Worm (Caenorhabditis elegans) whole organism, young adult: ENCODE results near the gene C06B3.1.

Experiments
- C06A6.2 ChIP-seq: fragments of 200-800 bp; sonication (Bioruptor generic); conservative IDR thresholded peaks from 2 replicates; pipeline ENCODE4 v1.3.6; 2022; ENCODE audit warnings: missing genetic modification characterization, missing compliant biosample characterization
- T07F8.4 ChIP-seq: sonication (generic microtip); optimal IDR thresholded peaks from 2 replicates; lab custom pipeline; 2016; ENCODE audit warnings: mild to moderate bottlenecking, missing genetic modification characterization, moderate library complexity, missing compliant biosample characterization
- ZK185.1 ChIP-seq: sonication (generic microtip); optimal IDR thresholded peaks from 2 replicates; lab custom pipeline; 2016; ENCODE audit warnings: mild to moderate bottlenecking, missing genetic modification characterization, missing compliant biosample characterization; ENCODE audit not compliant: poor library complexity, severe bottlenecking
- cebp-2 ChIP-seq: fragments of 200-800 bp; sonication (Bioruptor generic); IDR thresholded peaks from 2 replicates; pipeline ENCODE4 v1.3.6; 2022; ENCODE audit warnings: missing genetic modification characterization, missing compliant biosample characterization
- efl-1 ChIP-seq: fragments of 150-350 bp; optimal IDR thresholded peaks from 2 replicates; lab custom pipeline; 2014; ENCODE audit warnings: missing biosample characterization, missing genetic modification reagents, missing genetic modification characterization
- lin-35 ChIP-seq, 3 experiments: fragments of 150-350 bp in 2 of 3; sonication (generic microtip) in 1 of 3; optimal IDR thresholded peaks; 2 replicates each; lab custom pipeline; 2014 to 2018; ENCODE audit warnings: missing biosample characterization in 3 of 3, missing genetic modification characterization in 3 of 3, missing genetic modification reagents in 3 of 3
- madf-10 ChIP-seq: sonication (generic microtip); optimal IDR thresholded peaks from 2 replicates; lab custom pipeline; 2016; ENCODE audit warnings: mild to moderate bottlenecking, missing genetic modification characterization, missing compliant biosample characterization
- nhr-120 ChIP-seq: fragments of 200-800 bp; sonication (Bioruptor generic); IDR thresholded peaks from 2 replicates; pipeline ENCODE4 v1.3.6; 2022; ENCODE audit warnings: missing genetic modification characterization, missing compliant biosample characterization
- pha-4 ChIP-seq: fragments of 150-350 bp; sonication (generic microtip); optimal IDR thresholded peaks from 2 replicates; lab custom pipeline; 2014; ENCODE audit warnings: missing biosample characterization, missing genetic modification reagents, missing genetic modification characterization

DNA sequence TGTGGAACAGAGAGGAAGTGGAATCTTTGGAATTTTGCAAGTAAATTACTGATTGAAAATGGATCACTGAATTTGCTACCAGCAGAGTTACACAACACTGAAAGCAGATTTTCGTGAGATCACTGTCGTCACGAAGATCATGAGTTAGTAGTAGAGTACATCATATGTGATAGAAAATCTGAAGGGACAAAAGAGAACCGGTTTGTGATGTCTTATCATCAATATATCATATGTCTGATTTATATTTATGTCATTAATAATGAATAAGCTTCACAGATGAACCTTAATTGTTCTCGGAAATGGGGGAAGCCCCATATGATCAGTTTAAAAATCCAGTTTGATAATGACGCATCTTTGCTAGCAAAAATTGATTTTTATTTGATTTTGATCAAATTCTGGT lies 33.5 kb downstream of the C06B3.1 start:
- TF ChIP-seq T07F8.4 (tag; lab: Kevin White, UChicago): no peak
- TF ChIP-seq pha-4: no peak
- no peak for TF ChIP-seq efl-1 (GFP tag; lab: Kevin White, UChicago)
- TF ChIP-seq cebp-2: no peak
- TF ChIP-seq C06A6.2 (GFP tag; lab: Robert Waterston, UW): no peak
- no peak for TF ChIP-seq ZK185.1
- no peak for TF ChIP-seq nhr-120 (GFP tag; lab: Robert Waterston, UW)
- no peak for TF ChIP-seq madf-10 (tag; lab: Kevin White, UChicago)
- no peak for TF ChIP-seq lin-35 (GFP tag; optimal IDR thresholded peaks at IDR 0.05; lab: Kevin White, UChicago)
